Fruit fly (Drosophila melanogaster) whole organism, embryonic: ENCODE measurements around the gene Ror.
A peak's percentile ranks its signal among the peaks of the same experiment; 100 is the strongest.

Source experiments
- Atf3 ChIP-seq: fragments of 200-800 bp; sonication (Bioruptor generic); optimal IDR thresholded peaks from 3 replicates; lab custom pipeline; 2016; ENCODE audit warnings: missing biosample characterization, missing genetic modification characterization
- Blimp-1 ChIP-seq: fragments of 200-800 bp; sonication (Bioruptor generic); optimal IDR thresholded peaks from 3 replicates; lab custom pipeline; 2018; ENCODE audit warnings: missing biosample characterization, missing genetic modification characterization, mild to moderate bottlenecking, moderate library complexity, missing genetic modification reagents
- CG10462 ChIP-seq: fragments of 200-800 bp; sonication (Bioruptor generic); optimal IDR thresholded peaks from 2 replicates; lab custom pipeline; 2016; ENCODE audit warnings: missing biosample characterization, missing genetic modification characterization
- CG11696 ChIP-seq: fragments of 200-800 bp; sonication (Bioruptor generic); IDR thresholded peaks from 2 replicates; pipeline ENCODE4 v1.3.6; 2022; ENCODE audit warnings: missing biosample characterization, missing genetic modification characterization
- CG11723 ChIP-seq: fragments of 200-800 bp; sonication (Bioruptor generic); optimal IDR thresholded peaks from 2 replicates; lab custom pipeline; 2017; ENCODE audit warnings: missing biosample characterization, mild to moderate bottlenecking, missing genetic modification characterization
- CG12942 ChIP-seq: fragments of 200-800 bp; sonication (Bioruptor generic); optimal IDR thresholded peaks from 3 replicates; lab custom pipeline; 2016; ENCODE audit warnings: missing biosample characterization, missing genetic modification characterization
- CG14860 ChIP-seq: fragments of 200-800 bp; sonication (Bioruptor generic); IDR thresholded peaks from 3 replicates; pipeline ENCODE4 v1.3.6; 2022; ENCODE audit warnings: missing biosample characterization, missing genetic modification characterization; ENCODE audit not compliant: partially characterized antibody
- CG17186 ChIP-seq: fragments of 200-800 bp; sonication (Bioruptor generic); optimal IDR thresholded peaks from 3 replicates; lab custom pipeline; 2017; ENCODE audit warnings: missing biosample characterization, missing genetic modification reagents, missing genetic modification characterization
- CG17385 ChIP-seq: fragments of 200-800 bp; sonication (Bioruptor generic); optimal IDR thresholded peaks from 3 replicates; lab custom pipeline; 2018; ENCODE audit warnings: missing biosample characterization, mild to moderate bottlenecking, missing genetic modification characterization
- CG18262 ChIP-seq: fragments of 200-800 bp; optimal IDR thresholded peaks from 3 replicates; lab custom pipeline; 2019; ENCODE audit warnings: missing biosample characterization, mild to moderate bottlenecking, missing genetic modification characterization, moderate library complexity
- CG33213 ChIP-seq: fragments of 200-800 bp; sonication (Bioruptor generic); optimal IDR thresholded peaks from 3 replicates; lab custom pipeline; 2016; ENCODE audit warnings: missing biosample characterization, missing genetic modification characterization
- CG4404 ChIP-seq: fragments of 200-800 bp; sonication (Bioruptor generic); IDR thresholded peaks from 2 replicates; pipeline ENCODE4 v1.3.6; 2022; ENCODE audit warnings: missing biosample characterization, missing genetic modification characterization
- CG6175 ChIP-seq: fragments of 200-800 bp; sonication (Bioruptor generic); IDR thresholded peaks from 3 replicates; pipeline ENCODE4 v1.3.6; 2022; ENCODE audit warnings: missing biosample characterization, missing genetic modification characterization
- CG6689 ChIP-seq: fragments of 200-800 bp; sonication (Bioruptor generic); IDR thresholded peaks from 2 replicates; pipeline ENCODE4 v1.3.6; 2022; ENCODE audit warnings: missing biosample characterization, missing genetic modification characterization
- CG6765 ChIP-seq: fragments of 200-800 bp; sonication (Bioruptor generic); optimal IDR thresholded peaks from 3 replicates; lab custom pipeline; 2017; ENCODE audit warnings: missing biosample characterization, mild to moderate bottlenecking, missing genetic modification characterization
- CG6854 ChIP-seq: fragments of 200-800 bp; sonication (Bioruptor generic); optimal IDR thresholded peaks from 3 replicates; lab custom pipeline; 2017; ENCODE audit warnings: missing biosample characterization, mild to moderate bottlenecking, missing genetic modification characterization
- CG7987 ChIP-seq: fragments of 200-800 bp; sonication (Bioruptor generic); optimal IDR thresholded peaks from 2 replicates; lab custom pipeline; 2018; ENCODE audit warnings: missing biosample characterization, mild to moderate bottlenecking, missing genetic modification characterization, moderate library complexity
- CG8290 ChIP-seq, 3 experiments: fragments of 200-800 bp; sonication (Bioruptor generic); optimal IDR thresholded peaks; 2 replicates each; lab custom pipeline; 2016 to 2019; ENCODE audit warnings: missing biosample characterization in 3 of 3, missing genetic modification characterization in 3 of 3, mild to moderate bottlenecking in 2 of 3, moderate library complexity in 1 of 3
- CG9437 ChIP-seq: fragments of 200-800 bp; sonication (Bioruptor generic); optimal IDR thresholded peaks from 2 replicates; lab custom pipeline; 2018; ENCODE audit warnings: missing biosample characterization, mild to moderate bottlenecking, missing genetic modification characterization
- CG9797 ChIP-seq: fragments of 200-800 bp; sonication (Bioruptor generic); optimal IDR thresholded peaks from 3 replicates; lab custom pipeline; 2018; ENCODE audit warnings: missing biosample characterization, mild to moderate bottlenecking, missing genetic modification characterization
- Dad ChIP-seq: fragments of 200-800 bp; sonication (Bioruptor generic); optimal IDR thresholded peaks from 3 replicates; lab custom pipeline; 2016; ENCODE audit warnings: missing biosample characterization, missing genetic modification characterization
- Dfd ChIP-seq, 2 experiments: fragments of >200 bp; optimal IDR thresholded peaks; 2 replicates each; lab custom pipeline; 2017; ENCODE audit warnings: missing biosample characterization in 2 of 2, missing genetic modification characterization in 2 of 2
- Dip3 ChIP-seq: fragments of 200-800 bp; sonication (Bioruptor generic); optimal IDR thresholded peaks from 3 replicates; lab custom pipeline; 2016; ENCODE audit warnings: missing biosample characterization, missing genetic modification characterization
- Dll ChIP-seq: fragments of 200-800 bp; sonication (Bioruptor generic); IDR thresholded peaks from 4 replicates; pipeline ENCODE4 v1.3.6; 2022; ENCODE audit warnings: missing biosample characterization, missing genetic modification characterization; ENCODE audit not compliant: partially characterized antibody
- Dref ChIP-seq: fragments of 200-800 bp; sonication (Bioruptor generic); IDR thresholded peaks from 2 replicates; pipeline ENCODE4 v1.3.6; 2022; ENCODE audit warnings: missing biosample characterization, missing genetic modification characterization
- ERR ChIP-seq: fragments of 200-800 bp; sonication (Bioruptor generic); optimal IDR thresholded peaks from 2 replicates; lab custom pipeline; 2016; ENCODE audit warnings: missing biosample characterization, missing genetic modification characterization
- Ets97D ChIP-seq: fragments of 200-800 bp; sonication (Bioruptor generic); optimal IDR thresholded peaks from 3 replicates; lab custom pipeline; 2016; ENCODE audit warnings: missing biosample characterization, missing genetic modification characterization
- Jarid2 ChIP-seq: fragments of 200-800 bp; sonication (Bioruptor generic); optimal IDR thresholded peaks from 3 replicates; lab custom pipeline; 2017; ENCODE audit warnings: mild to moderate bottlenecking, missing biosample characterization, missing genetic modification reagents, missing genetic modification characterization
- Lpt ChIP-seq: fragments of >200 bp; optimal IDR thresholded peaks from 2 replicates; lab custom pipeline; 2018; ENCODE audit warnings: missing biosample characterization, missing genetic modification characterization
- Ptx1 ChIP-seq: fragments of 200-800 bp; sonication (Bioruptor generic); IDR thresholded peaks from 2 replicates; pipeline ENCODE4 v1.3.6; 2022; ENCODE audit warnings: missing biosample characterization, missing genetic modification characterization
- Sin3A ChIP-seq: fragments of >200 bp; optimal IDR thresholded peaks from 2 replicates; lab custom pipeline; 2018
- Sox102F ChIP-seq: fragments of 200-800 bp; sonication (Bioruptor generic); optimal IDR thresholded peaks from 2 replicates; lab custom pipeline; 2018; ENCODE audit warnings: missing biosample characterization, mild to moderate bottlenecking, missing genetic modification characterization, moderate library complexity
- ac ChIP-seq: fragments of 200-800 bp; sonication (Bioruptor generic); optimal IDR thresholded peaks from 3 replicates; lab custom pipeline; 2017; ENCODE audit warnings: missing biosample characterization, mild to moderate bottlenecking, missing genetic modification characterization
- ap ChIP-seq: fragments of 200-800 bp; sonication (Bioruptor generic); IDR thresholded peaks from 2 replicates; pipeline ENCODE4 v1.3.6; 2022; ENCODE audit warnings: missing biosample characterization, missing genetic modification characterization
- disco-r ChIP-seq: fragments of 200-800 bp; sonication (Bioruptor generic); optimal IDR thresholded peaks from 2 replicates; lab custom pipeline; 2016; ENCODE audit warnings: missing biosample characterization, missing genetic modification characterization
- fd102C ChIP-seq: fragments of 200-800 bp; sonication (Bioruptor generic); optimal IDR thresholded peaks from 2 replicates; lab custom pipeline; 2018; ENCODE audit warnings: missing biosample characterization, mild to moderate bottlenecking, missing genetic modification characterization, moderate library complexity
- gfzf ChIP-seq: fragments of 200-800 bp; sonication (Bioruptor generic); optimal IDR thresholded peaks from 2 replicates; lab custom pipeline; 2016; ENCODE audit warnings: missing biosample characterization, mild to moderate bottlenecking, missing genetic modification characterization, moderate library complexity
- gro ChIP-seq: fragments of 200-800 bp; sonication (Bioruptor generic); optimal IDR thresholded peaks from 2 replicates; lab custom pipeline; 2016; ENCODE audit warnings: missing biosample characterization, missing genetic modification characterization
- ham ChIP-seq: fragments of 200-800 bp; sonication (Bioruptor generic); IDR thresholded peaks from 2 replicates; pipeline ENCODE4 v1.3.6; 2022; ENCODE audit warnings: missing biosample characterization, missing genetic modification characterization
- hb ChIP-seq: fragments of 200-800 bp; sonication (Bioruptor generic); IDR thresholded peaks from 3 replicates; pipeline ENCODE4 v1.3.6; 2022; ENCODE audit warnings: missing biosample characterization, missing genetic modification characterization; ENCODE audit not compliant: partially characterized antibody
- jing ChIP-seq: fragments of 200-800 bp; sonication (Bioruptor generic); optimal IDR thresholded peaks from 2 replicates; lab custom pipeline; 2018; ENCODE audit warnings: missing biosample characterization, mild to moderate bottlenecking, missing genetic modification characterization
- mirr ChIP-seq: fragments of 200-800 bp; sonication (Bioruptor generic); optimal IDR thresholded peaks from 3 replicates; lab custom pipeline; 2018; ENCODE audit warnings: missing biosample characterization, mild to moderate bottlenecking, missing genetic modification characterization
- nau ChIP-seq: fragments of 200-800 bp; sonication (Bioruptor generic); optimal IDR thresholded peaks from 3 replicates; lab custom pipeline; 2017; ENCODE audit warnings: missing biosample characterization, mild to moderate bottlenecking, missing genetic modification characterization, missing genetic modification reagents
- nerfin-2 ChIP-seq: fragments of 200-800 bp; sonication (Bioruptor generic); IDR thresholded peaks from 2 replicates; pipeline ENCODE4 v1.3.6; 2022; ENCODE audit warnings: missing biosample characterization, missing genetic modification characterization; ENCODE audit not compliant: partially characterized antibody
- nom ChIP-seq: fragments of 200-800 bp; sonication (Bioruptor generic); optimal IDR thresholded peaks from 2 replicates; lab custom pipeline; 2017; ENCODE audit warnings: missing biosample characterization, missing genetic modification characterization, mild to moderate bottlenecking, moderate library complexity, missing genetic modification reagents
- phol ChIP-seq: fragments of 200-800 bp; sonication (Bioruptor generic); optimal IDR thresholded peaks from 3 replicates; lab custom pipeline; 2018; ENCODE audit warnings: missing biosample characterization, mild to moderate bottlenecking, missing genetic modification characterization, moderate library complexity
- shn ChIP-seq: fragments of 200-800 bp; sonication (Bioruptor generic); optimal IDR thresholded peaks from 3 replicates; lab custom pipeline; 2016; ENCODE audit warnings: missing biosample characterization, missing genetic modification characterization
- slp2 ChIP-seq: fragments of 200-800 bp; sonication (Bioruptor generic); optimal IDR thresholded peaks from 2 replicates; lab custom pipeline; 2016; ENCODE audit warnings: missing biosample characterization, missing genetic modification characterization
- stc ChIP-seq: fragments of 200-800 bp; sonication (Bioruptor generic); IDR thresholded peaks from 2 replicates; pipeline ENCODE4 v1.3.6; 2022; ENCODE audit warnings: missing biosample characterization, missing genetic modification characterization

Gene Ror

dm6 chr2L:10220501-10221386, 30.9 kb upstream of the Ror start, which contains the start of the genes Npc1a and Prosalpha6 (continued):
- peak; percentile 32 for TF ChIP-seq CG18262 (tag; lab: Kevin White, UChicago)
- no peak for TF ChIP-seq CG7987
- peak; percentile 20 for TF ChIP-seq CG17385 (GFP tag; lab: Kevin White, UChicago)
- peak; percentile 94 for TF ChIP-seq CG11723 (GFP tag; lab: Kevin White, UChicago)
- peak; percentile 61 for TF ChIP-seq phol (tag; lab: Kevin White, UChicago)
- peak; percentile 42 for TF ChIP-seq CG9797 (GFP tag; lab: Kevin White, UChicago)
- TF ChIP-seq mirr (GFP tag; lab: Kevin White, UChicago): peak; percentile 26
- TF ChIP-seq ac (GFP tag; lab: Kevin White, UChicago): no peak
- TF ChIP-seq CG8290 (GFP tag; optimal IDR thresholded peaks at IDR 0.05; lab: Kevin White, UChicago): peak; percentile 77
- peak; percentile 72 to 82 for TF ChIP-seq CG8290 (tag; optimal IDR thresholded peaks at IDR 0.05; lab: Kevin White, UChicago)
- no peak for TF ChIP-seq Lpt (GFP tag; lab: Kevin White, UChicago)
- no peak for TF ChIP-seq CG11696 (GFP tag; lab: Robert Waterston, UW)
- no peak for TF ChIP-seq Ptx1 (GFP tag; lab: Robert Waterston, UW)
- TF ChIP-seq fd102C: no peak
- no peak for TF ChIP-seq CG6765
- TF ChIP-seq CG6854 (GFP tag; lab: Kevin White, UChicago): no peak
- no peak for TF ChIP-seq jing
- TF ChIP-seq ham (GFP tag; lab: Robert Waterston, UW): no peak
- no peak for TF ChIP-seq Sox102F (GFP tag; lab: Kevin White, UChicago)
- TF ChIP-seq Dad (GFP tag; lab: Kevin White, UChicago): no peak
- TF ChIP-seq Dref (GFP tag; lab: Robert Waterston, UW): peak; percentile 79
- TF ChIP-seq CG33213 (GFP tag; lab: Kevin White, UChicago): no peak
- TF ChIP-seq CG6689: no peak
- TF ChIP-seq Dfd (GFP tag; optimal IDR thresholded peaks at IDR 0.05; lab: Kevin White, UChicago): no peak
- TF ChIP-seq CG12942 (GFP tag; lab: Kevin White, UChicago): no peak
- TF ChIP-seq nau (GFP tag; lab: Kevin White, UChicago): no peak
- TF ChIP-seq gfzf (GFP tag; lab: Kevin White, UChicago): peak; percentile 8
- 0 out of 2 replicates have a peak, but pooled peaks have one; percentile 27 for TF ChIP-seq nerfin-2
- TF ChIP-seq Blimp-1 (GFP tag; lab: Kevin White, UChicago): no peak
- TF ChIP-seq CG14860 (GFP tag; lab: Robert Waterston, UW): peak; percentile 50; the same call in 1 of the 3 replicates
- no peak for TF ChIP-seq ERR (GFP tag; lab: Kevin White, UChicago)
- peak; percentile 66; the same call in 2 of the 4 replicates for TF ChIP-seq Dll (GFP tag; lab: Robert Waterston, UW)
- TF ChIP-seq Jarid2: no peak
- peak; percentile 71; the same call in 1 of the 3 replicates for TF ChIP-seq hb
- no peak for TF ChIP-seq Dip3 (GFP tag; lab: Kevin White, UChicago)
- TF ChIP-seq nom (GFP tag; lab: Kevin White, UChicago): no peak
- TF ChIP-seq CG4404: no peak
- peak; percentile 72 for TF ChIP-seq CG9437 (GFP tag; lab: Kevin White, UChicago)
- no peak for TF ChIP-seq CG10462 (GFP tag; lab: Kevin White, UChicago)
- TF ChIP-seq Sin3A (lab: Kevin White, UChicago): peak; percentile 47
- no peak for TF ChIP-seq ap (GFP tag; lab: Robert Waterston, UW)
- no peak for TF ChIP-seq shn (GFP tag; lab: Kevin White, UChicago)
- no peak for TF ChIP-seq slp2 (GFP tag; lab: Kevin White, UChicago)
- no peak for TF ChIP-seq disco-r (GFP tag; lab: Kevin White, UChicago)
- peak; percentile 12 for TF ChIP-seq CG17186 (GFP tag; lab: Kevin White, UChicago)
- no peak for TF ChIP-seq gro (GFP tag; lab: Kevin White, UChicago)
- peak; percentile 68 for TF ChIP-seq Ets97D (GFP tag; lab: Kevin White, UChicago)
- no peak for TF ChIP-seq Atf3 (GFP tag; lab: Kevin White, UChicago)
- no peak for TF ChIP-seq stc (GFP tag; lab: Robert Waterston, UW)
- no peak for TF ChIP-seq CG6175 (GFP tag; lab: Robert Waterston, UW)
